Worm (Caenorhabditis elegans): ENCODE results near the gene nhr-32.

nhr-32 gene

DNA sequence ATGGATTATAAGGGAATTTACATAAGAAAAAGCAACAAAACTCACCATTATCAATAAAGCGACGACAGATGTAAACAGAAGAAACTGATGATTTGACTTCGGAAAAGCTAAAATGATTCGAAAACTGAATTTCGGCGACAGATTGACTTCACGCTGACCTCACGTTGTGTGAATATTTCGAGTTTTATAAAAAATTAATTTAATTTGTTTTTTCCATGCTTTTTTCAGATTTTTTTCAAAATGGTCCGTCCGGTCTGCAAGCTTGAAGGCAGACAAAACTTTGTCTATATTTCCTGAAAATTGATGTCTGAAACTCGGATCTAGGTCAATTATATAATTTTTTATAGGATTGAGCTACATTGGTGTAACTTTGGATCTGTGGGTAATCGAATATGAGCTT, 9.5 kb upstream of the nhr-32 start, which contains the start of gene K08H2.5:
K08H2.5 (minus strand) TSS at position 101 of the 400 bp plus-strand sequence.
- TF ChIP-seq ztf-11 (tag; optimal IDR thresholded peaks at IDR 0.05) (no peak), tag-97 (GFP tag; IDR thresholded peaks at IDR 0.05) (no peak), arid-1 (GFP tag; conservative IDR thresholded peaks at IDR 0.05) (no peak), snpc-4 (tag; optimal IDR thresholded peaks at IDR 0.05) (no peak), aha-1 (tag) (no peak), fkh-10 (GFP tag; optimal IDR thresholded peaks at IDR 0.05) (no peak), F26F4.8 (GFP tag; conservative IDR thresholded peaks at IDR 0.05) (no peak), aly-2 (tag; optimal IDR thresholded peaks at IDR 0.05) (no peak), nhr-102 (tag; optimal IDR thresholded peaks at IDR 0.05) (no peak), ZK337.2 (GFP tag; IDR thresholded peaks at IDR 0.05) (no peak), set-16 (GFP tag; IDR thresholded peaks at IDR 0.05) (no peak), nhr-28 (tag; optimal IDR thresholded peaks at IDR 0.05) (no peak), lin-1 (GFP tag; IDR thresholded peaks at IDR 0.05) (no peak), Y75B8A.6 (GFP tag; IDR thresholded peaks at IDR 0.05) (no peak), nhr-11 (tag; optimal IDR thresholded peaks at IDR 0.05) (no peak), unc-130 (GFP tag; optimal IDR thresholded peaks at IDR 0.05) (no peak)

DNA sequence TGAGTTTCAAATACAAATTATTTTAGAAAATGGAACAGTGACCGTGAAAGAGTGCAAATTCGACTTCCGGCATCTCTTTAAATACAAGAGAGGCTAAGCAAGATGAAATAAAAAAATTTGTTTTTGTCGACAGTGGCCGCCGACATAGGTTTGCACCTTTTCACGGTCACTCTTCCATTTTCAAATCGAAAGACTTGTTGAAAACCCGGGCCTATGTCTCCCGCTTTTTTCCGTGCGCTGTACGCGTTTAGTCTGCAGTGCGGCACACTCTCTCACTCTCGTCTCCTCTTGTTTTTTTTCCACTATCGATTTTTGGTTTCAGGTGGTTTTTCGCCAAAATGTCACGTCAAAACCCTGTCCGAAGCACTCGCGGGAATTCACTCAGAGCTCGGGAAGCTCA, 6.7 kb upstream of the nhr-32 start, which contains the start of gene hpl-1:
hpl-1 (plus strand) TSS at position 301 of the 400 bp plus-strand sequence.
- TF ChIP-seq attf-4 (tag; optimal IDR thresholded peaks at IDR 0.05) (no peak), ZK337.2 (GFP tag; IDR thresholded peaks at IDR 0.05) (no peak), daf-12 (tag; optimal IDR thresholded peaks at IDR 0.05) (no peak), php-3 (GFP tag; IDR thresholded peaks at IDR 0.05) (no peak), lim-7 (GFP tag; IDR thresholded peaks at IDR 0.05) (no peak), jun-1 (tag; optimal IDR thresholded peaks at IDR 0.05) (no peak), gei-8 (GFP tag; optimal IDR thresholded peaks at IDR 0.05) (no peak), lin-1 (GFP tag; IDR thresholded peaks at IDR 0.05) (no peak), zip-11 (GFP tag; IDR thresholded peaks at IDR 0.05) (no peak), Y48G9A.11 (GFP tag; IDR thresholded peaks at IDR 0.05) (no peak), ceh-62 (tag; optimal IDR thresholded peaks at IDR 0.05) (no peak), nhr-6 (tag; optimal IDR thresholded peaks at IDR 0.05) (no peak), lin-29 (GFP tag; IDR thresholded peaks at IDR 0.05) (no peak), nhr-11 (tag; optimal IDR thresholded peaks at IDR 0.05) (no peak), F10B5.3 (tag; optimal IDR thresholded peaks at IDR 0.05) (no peak)

ce11 chrX:13246668-13247358, 5.0 kb upstream of the nhr-32 start:
- no peak for TF ChIP-seq snpc-1.2 (GFP tag; IDR thresholded peaks at IDR 0.05)
- TF ChIP-seq nhr-28 (tag; optimal IDR thresholded peaks at IDR 0.05), result peak; percentile 82
- no peak for TF ChIP-seq D1046.2 (GFP tag; IDR thresholded peaks at IDR 0.05)
- peak; percentile 29 for TF ChIP-seq T20F7.1 (GFP tag; optimal IDR thresholded peaks at IDR 0.05)
- peak; percentile 33 for TF ChIP-seq hlh-11 (tag; optimal IDR thresholded peaks at IDR 0.05)
- peak in 1 of 2 experiments; percentile 45 for TF ChIP-seq mdl-1 (tag; optimal IDR thresholded peaks at IDR 0.05)
- TF ChIP-seq cey-2 (tag; optimal IDR thresholded peaks at IDR 0.05; ENCODE audit: borderline replicate concordance, insufficient read depth), result no peak
- peak; percentile 52 for TF ChIP-seq dmd-6 (GFP tag; IDR thresholded peaks at IDR 0.05)
- TF ChIP-seq lsy-2 (tag; optimal IDR thresholded peaks at IDR 0.05), result no peak
- TF ChIP-seq dve-1 (tag; optimal IDR thresholded peaks at IDR 0.05; ENCODE audit: insufficient read depth), result peak; percentile 67
- TF ChIP-seq Y5F2A.4 (GFP tag; optimal IDR thresholded peaks at IDR 0.05), result no peak
- TF ChIP-seq ces-1 (GFP tag; optimal IDR thresholded peaks at IDR 0.05), result peak; percentile 85
- peak in 1 of 2 experiments; percentile 3 for TF ChIP-seq unc-62 (GFP tag; optimal IDR thresholded peaks at IDR 0.05 in 1 of 2)
- TF ChIP-seq unc-62 (tag; optimal IDR thresholded peaks at IDR 0.05), result no peak
- no peak for TF ChIP-seq nhr-48 (tag; optimal IDR thresholded peaks at IDR 0.05)
- no peak for TF ChIP-seq mdt-29 (GFP tag; IDR thresholded peaks at IDR 0.05)
- TF ChIP-seq ceh-20 (GFP tag; IDR thresholded peaks at IDR 0.05), result no peak
- TF ChIP-seq hlh-30 (tag; optimal IDR thresholded peaks at IDR 0.05; ENCODE audit: insufficient read depth), result peak; percentile 71

Data from whole organism, L4 larva.